Fruit fly (Drosophila melanogaster): Measurements from ENCODE around the gene slp1.

DNA sequence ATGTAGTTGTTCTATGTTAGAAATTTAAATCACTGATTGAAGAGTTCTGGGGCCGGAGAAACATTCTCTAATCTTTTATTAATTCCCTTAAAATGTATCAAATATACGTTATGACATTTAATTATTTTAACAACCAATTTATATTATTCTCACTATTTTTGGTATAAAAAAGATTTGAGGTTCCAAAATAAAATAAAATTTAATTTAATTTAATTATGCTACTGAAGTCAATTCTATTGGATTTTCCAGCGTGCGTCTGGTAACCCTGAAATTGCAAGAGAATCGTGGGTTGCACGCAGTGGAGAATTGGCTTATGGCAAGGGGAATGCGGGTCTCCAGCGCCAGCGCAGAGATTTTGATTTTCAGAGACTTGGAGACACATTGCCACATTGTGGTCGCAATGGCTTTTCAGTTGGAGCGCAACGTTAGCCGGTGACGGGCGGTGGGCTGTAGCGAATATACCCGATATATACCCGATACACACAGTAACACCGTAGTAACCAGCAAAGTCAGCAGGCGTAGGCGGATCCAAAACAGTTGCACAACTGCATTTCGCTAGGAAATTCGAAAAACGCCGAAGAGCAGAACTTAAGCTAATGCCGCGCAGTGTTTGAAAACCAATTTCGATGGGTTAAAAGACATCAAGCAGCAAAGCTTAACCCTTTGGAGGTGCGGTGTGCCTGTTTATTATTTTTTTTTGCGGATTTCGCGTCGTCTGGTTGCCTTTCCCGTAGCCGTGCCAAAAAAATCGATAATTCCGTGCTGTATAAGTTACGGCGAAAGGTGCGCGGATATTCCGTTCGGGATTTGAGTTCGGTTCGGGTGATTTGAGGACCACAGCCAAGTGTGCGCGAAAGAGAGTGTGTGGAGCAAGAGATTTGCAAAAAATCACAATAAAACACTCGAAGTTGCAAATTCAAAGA lies 19.9 kb upstream of the slp1 start:
- TF ChIP-seq CG8478 (optimal IDR thresholded peaks at IDR 0.05), result no peak
- TF ChIP-seq CTCF (optimal IDR thresholded peaks at IDR 0.05), result no peak
